Fruit fly (Drosophila melanogaster): ENCODE results near the gene Pgant2.

DNA sequence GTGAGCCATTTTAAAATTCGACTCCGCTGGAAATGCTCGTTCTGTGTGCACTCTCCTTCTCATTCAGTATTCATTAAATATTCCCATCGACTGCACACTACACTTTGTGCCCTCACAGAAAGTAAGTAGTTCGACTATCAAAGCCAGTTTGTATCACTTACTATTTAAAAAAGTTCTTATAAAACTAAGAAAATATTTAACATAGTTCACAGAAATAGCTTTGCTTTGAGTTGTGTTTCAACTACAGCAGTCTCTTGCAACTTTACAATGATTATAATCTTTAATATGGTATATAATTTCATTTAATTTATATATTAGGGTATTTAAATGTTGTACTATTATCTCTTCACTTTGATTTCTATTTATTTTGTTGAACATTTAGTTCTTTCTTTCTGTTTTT, 13.0 kb upstream of the Pgant2 start:
- TF ChIP-seq pad (GFP tag; optimal IDR thresholded peaks at IDR 0.05) = no peak
- TF ChIP-seq CG7045 (GFP tag; optimal IDR thresholded peaks at IDR 0.05) = no peak
- TF ChIP-seq bab1 (GFP tag; optimal IDR thresholded peaks at IDR 0.05) = no peak
- TF ChIP-seq CG14711 (tag; optimal IDR thresholded peaks at IDR 0.05) = no peak
- no peak for TF ChIP-seq Mnt (GFP tag; optimal IDR thresholded peaks at IDR 0.05)
- TF ChIP-seq CG1620 (GFP tag; optimal IDR thresholded peaks at IDR 0.05) = no peak
- TF ChIP-seq CG7101 (tag; optimal IDR thresholded peaks at IDR 0.05) = no peak
- no peak for TF ChIP-seq cic (GFP tag; optimal IDR thresholded peaks at IDR 0.05)
- no peak for TF ChIP-seq Hr96 (GFP tag; optimal IDR thresholded peaks at IDR 0.05)
- TF ChIP-seq cnc (optimal IDR thresholded peaks at IDR 0.05) = no peak

All from whole organism, adult.